Worm (Caenorhabditis elegans) whole organism, L4 larva: ENCODE results near the gene T03G6.1.

ENCODE experiments used
- F10B5.3 ChIP-seq: sonication (generic microtip); optimal IDR thresholded peaks from 2 replicates; lab custom pipeline; 2016; ENCODE audit warnings: mild to moderate bottlenecking, missing genetic modification characterization, missing compliant biosample characterization
- F44E2.7 ChIP-seq: fragments of 200-800 bp; sonication (Bioruptor generic); IDR thresholded peaks from 2 replicates; pipeline ENCODE4 v2.1.2; 2022; ENCODE audit warnings: missing genetic modification characterization, missing compliant biosample characterization
- T20F7.1 ChIP-seq: fragments of 200-800 bp; sonication (Bioruptor generic); optimal IDR thresholded peaks from 2 replicates; lab custom pipeline; 2018; ENCODE audit warnings: mild to moderate bottlenecking, missing genetic modification characterization, missing compliant biosample characterization
- T26A8.4 ChIP-seq: fragments of 200-800 bp; sonication (Bioruptor generic); IDR thresholded peaks from 2 replicates; pipeline ENCODE4 v1.3.6; 2022; ENCODE audit warnings: missing genetic modification characterization, missing compliant biosample characterization
- ZK337.2 ChIP-seq: fragments of 200-800 bp; sonication (Bioruptor generic); IDR thresholded peaks from 2 replicates; pipeline ENCODE4 v1.3.6; 2022; ENCODE audit warnings: missing genetic modification reagents, missing genetic modification characterization, missing compliant biosample characterization
- ZK546.5 ChIP-seq, 2 experiments: sonication (generic microtip); optimal IDR thresholded peaks; 2 replicates each; lab custom pipeline; 2017; ENCODE audit warnings: missing biosample characterization in 2 of 2, missing genetic modification characterization in 2 of 2
- aha-1 ChIP-seq: fragments of 150-350 bp; peaks from one replicate; lab custom pipeline; 2014; ENCODE audit warnings: missing biosample characterization, missing genetic modification characterization
- arid-1 ChIP-seq: fragments of 200-800 bp; sonication (Bioruptor generic); conservative IDR thresholded peaks from 2 replicates; pipeline ENCODE4 v1.3.6; 2022; ENCODE audit warnings: missing genetic modification reagents, missing genetic modification characterization, missing compliant biosample characterization
- ceh-20 ChIP-seq: fragments of 200-800 bp; sonication (Bioruptor generic); IDR thresholded peaks from 2 replicates; pipeline ENCODE4 v1.3.6; 2022; ENCODE audit warnings: missing genetic modification reagents, missing genetic modification characterization, missing compliant biosample characterization
- ces-1 ChIP-seq: fragments of 150-350 bp; sonication (generic microtip); optimal IDR thresholded peaks from 4 replicates; lab custom pipeline; 2014; ENCODE audit warnings: missing biosample characterization, missing genetic modification reagents, missing genetic modification characterization
- daf-16 ChIP-seq, 3 experiments: sonication (generic microtip); optimal IDR thresholded peaks; 2 replicates each; lab custom pipeline; 2016 to 2017; ENCODE audit warnings: missing genetic modification characterization in 3 of 3, missing genetic modification reagents in 3 of 3, mild to moderate bottlenecking in 2 of 3, missing compliant biosample characterization in 2 of 3, missing biosample characterization in 1 of 3, moderate library complexity in 1 of 3
- daf-8 ChIP-seq: fragments of 200-800 bp; sonication (Bioruptor generic); IDR thresholded peaks from 2 replicates; pipeline ENCODE4 v1.3.6; 2022; ENCODE audit warnings: missing genetic modification characterization, missing compliant biosample characterization
- dmd-8 ChIP-seq: fragments of 200-800 bp; sonication (Bioruptor generic); IDR thresholded peaks from 2 replicates; pipeline ENCODE4 v1.3.6; 2022; ENCODE audit warnings: missing genetic modification characterization, missing compliant biosample characterization
- dmd-9 ChIP-seq: fragments of 200-800 bp; sonication (Bioruptor generic); IDR thresholded peaks from 2 replicates; pipeline ENCODE4 v1.3.6; 2022; ENCODE audit warnings: missing genetic modification reagents, missing genetic modification characterization, missing compliant biosample characterization
- dpl-1 ChIP-seq: fragments of 150-350 bp; optimal IDR thresholded peaks from 2 replicates; lab custom pipeline; 2014; ENCODE audit warnings: missing biosample characterization, missing genetic modification reagents, missing genetic modification characterization
- egl-27 ChIP-seq: sonication (generic microtip); optimal IDR thresholded peaks from 3 replicates; lab custom pipeline; 2017; ENCODE audit warnings: missing biosample characterization, missing genetic modification reagents, missing genetic modification characterization
- fkh-10 ChIP-seq: fragments of 150-350 bp; optimal IDR thresholded peaks from 2 replicates; lab custom pipeline; 2014; ENCODE audit warnings: missing biosample characterization, missing genetic modification reagents, missing genetic modification characterization
- hif-1 ChIP-seq, 2 experiments: sonication (generic microtip); optimal IDR thresholded peaks; 2 replicates each; lab custom pipeline; 2016 to 2017; ENCODE audit warnings: missing compliant biosample characterization in 2 of 2, missing genetic modification characterization in 2 of 2, missing genetic modification reagents in 2 of 2, missing genotype in 2 of 2, mild to moderate bottlenecking in 1 of 2
- hlh-11 ChIP-seq: fragments of 200-800 bp; sonication (Bioruptor generic); optimal IDR thresholded peaks from 2 replicates; lab custom pipeline; 2018; ENCODE audit warnings: mild to moderate bottlenecking, missing genetic modification characterization, missing compliant biosample characterization
- hlh-30 ChIP-seq: sonication (generic microtip); optimal IDR thresholded peaks from 2 replicates; lab custom pipeline; 2017; ENCODE audit warnings: antibody characterized with exemption, mild to moderate bottlenecking, missing genetic modification characterization, missing compliant biosample characterization; ENCODE audit not compliant: insufficient read depth
- jun-1 ChIP-seq: fragments of 150-350 bp; optimal IDR thresholded peaks from 2 replicates; lab custom pipeline; 2014; ENCODE audit warnings: missing biosample characterization, missing genetic modification reagents, missing genetic modification characterization
- lim-7 ChIP-seq: fragments of 200-800 bp; sonication (Bioruptor generic); IDR thresholded peaks from 2 replicates; pipeline ENCODE4 v1.3.6; 2022; ENCODE audit warnings: missing genetic modification characterization, missing compliant biosample characterization
- lsy-2 ChIP-seq, 2 experiments: fragments of 150-350 bp in 1 of 2; sonication (generic microtip) in 1 of 2; optimal IDR thresholded peaks; 2 replicates each; lab custom pipeline; 2014 to 2017; ENCODE audit warnings: missing biosample characterization in 2 of 2, missing genetic modification characterization in 2 of 2
- madf-5 ChIP-seq, 2 experiments: fragments of 200-800 bp; sonication (Bioruptor generic); IDR thresholded peaks; 2 replicates each; pipeline ENCODE4 v1.3.6; 2022; ENCODE audit warnings: missing compliant biosample characterization in 2 of 2, missing genetic modification characterization in 2 of 2
- mdt-29 ChIP-seq: fragments of 200-800 bp; sonication (Bioruptor generic); IDR thresholded peaks from 2 replicates; pipeline ENCODE4 v1.3.6; 2022; ENCODE audit warnings: missing genetic modification reagents, missing genetic modification characterization, missing compliant biosample characterization
- mxl-2 ChIP-seq: fragments of 200-800 bp; sonication (Bioruptor generic); conservative IDR thresholded peaks from 2 replicates; pipeline ENCODE4 v1.3.6; 2022; ENCODE audit warnings: missing genetic modification reagents, missing genetic modification characterization, missing compliant biosample characterization
- nhr-10 ChIP-seq: fragments of 150-350 bp; optimal IDR thresholded peaks from 2 replicates; lab custom pipeline; 2014; ENCODE audit warnings: missing biosample characterization, missing genetic modification characterization
- nhr-102 ChIP-seq: sonication (generic microtip); optimal IDR thresholded peaks from 2 replicates; lab custom pipeline; 2016; ENCODE audit warnings: mild to moderate bottlenecking, missing genetic modification characterization, moderate library complexity, missing compliant biosample characterization
- nhr-11 ChIP-seq: fragments of 150-350 bp; optimal IDR thresholded peaks from 2 replicates; lab custom pipeline; 2014; ENCODE audit warnings: missing biosample characterization, missing genetic modification characterization
- nhr-111 ChIP-seq: fragments of 200-800 bp; sonication (Bioruptor generic); optimal IDR thresholded peaks from 2 replicates; lab custom pipeline; 2018; ENCODE audit warnings: mild to moderate bottlenecking, missing genetic modification characterization, missing compliant biosample characterization
- nhr-237 ChIP-seq: sonication (generic microtip); optimal IDR thresholded peaks from 2 replicates; lab custom pipeline; 2017; ENCODE audit warnings: missing biosample characterization, missing genetic modification characterization
- nhr-77 ChIP-seq: fragments of 150-350 bp; optimal IDR thresholded peaks from 2 replicates; lab custom pipeline; 2014; ENCODE audit warnings: missing biosample characterization, missing genetic modification characterization
- pha-4 ChIP-seq, 2 experiments: fragments of 150-350 bp in 1 of 2; fragments of 200-800 bp in 1 of 2; sonication (Bioruptor generic) in 1 of 2; IDR thresholded peaks in 1 of 2; optimal IDR thresholded peaks in 1 of 2; 2 replicates each; pipeline versions ENCODE4 v1.3.6 to Lab custom; 2014 to 2022; ENCODE audit warnings: missing genetic modification characterization in 2 of 2, missing genetic modification reagents in 2 of 2, missing biosample characterization in 1 of 2, missing compliant biosample characterization in 1 of 2
- saeg-2 ChIP-seq: fragments of 200-800 bp; sonication (Bioruptor generic); IDR thresholded peaks from 2 replicates; pipeline ENCODE4 v1.3.6; 2022; ENCODE audit warnings: missing genetic modification reagents, missing genetic modification characterization, missing compliant biosample characterization
- set-16 ChIP-seq: fragments of 200-800 bp; sonication (Bioruptor generic); IDR thresholded peaks from 2 replicates; pipeline ENCODE4 v1.3.6; 2022; ENCODE audit warnings: missing genetic modification reagents, missing genetic modification characterization, missing compliant biosample characterization
- spr-1 ChIP-seq: sonication (generic microtip); optimal IDR thresholded peaks from 2 replicates; lab custom pipeline; 2016; ENCODE audit warnings: mild to moderate bottlenecking, missing genetic modification characterization, missing compliant biosample characterization
- tag-97 ChIP-seq: fragments of 200-800 bp; sonication (Bioruptor generic); IDR thresholded peaks from 2 replicates; pipeline ENCODE4 v1.3.6; 2022; ENCODE audit warnings: missing genetic modification characterization, missing compliant biosample characterization
- zag-1 ChIP-seq: fragments of 150-350 bp; optimal IDR thresholded peaks from 2 replicates; lab custom pipeline; 2014; ENCODE audit warnings: missing biosample characterization, missing genetic modification characterization
- zfp-3 ChIP-seq: fragments of 200-800 bp; sonication (Bioruptor generic); conservative IDR thresholded peaks from 2 replicates; pipeline ENCODE4 v1.3.6; 2022; ENCODE audit warnings: missing genetic modification reagents, missing genetic modification characterization, missing compliant biosample characterization

Gene T03G6.1

ce11 chrX:2595027-2595756 is 12.8 kb upstream of the T03G6.1 start:
- TF ChIP-seq egl-27 (tag; lab: Kevin White, UChicago), result no peak
- TF ChIP-seq F10B5.3 (tag; lab: Kevin White, UChicago), result no peak
- TF ChIP-seq nhr-11, result peak; percentile 31
- no peak for TF ChIP-seq set-16 (GFP tag; lab: Robert Waterston, UW)
- TF ChIP-seq nhr-77 (tag; lab: Kevin White, UChicago), result no peak
- TF ChIP-seq tag-97, result no peak
- no peak for TF ChIP-seq dmd-9 (GFP tag; lab: Robert Waterston, UW)
- TF ChIP-seq pha-4 (GFP tag; IDR thresholded peaks at IDR 0.05; lab: Robert Waterston, UW), result no peak
- TF ChIP-seq pha-4 (tag; optimal IDR thresholded peaks at IDR 0.05; lab: Kevin White, UChicago), result no peak
- no peak for TF ChIP-seq F44E2.7 (GFP tag; lab: Robert Waterston, UW)
- TF ChIP-seq ZK546.5 (tag; optimal IDR thresholded peaks at IDR 0.05; lab: Kevin White, UChicago), result no peak
- TF ChIP-seq ceh-20 (GFP tag; lab: Robert Waterston, UW), result peak; percentile 71
- peak; percentile 39 for TF ChIP-seq hlh-30 (tag; lab: Kevin White, UChicago)
- TF ChIP-seq spr-1 (tag; lab: Kevin White, UChicago), result no peak
- TF ChIP-seq ces-1 (GFP tag; lab: Kevin White, UChicago), result no peak
- TF ChIP-seq saeg-2 (GFP tag; lab: Robert Waterston, UW), result no peak
- peak in 1 of 2 experiments; percentile 7 for TF ChIP-seq hif-1 (tag; optimal IDR thresholded peaks at IDR 0.05; lab: Kevin White, UChicago)
- TF ChIP-seq madf-5 (GFP tag; IDR thresholded peaks at IDR 0.05; lab: Robert Waterston, UW), result no peak
- TF ChIP-seq lsy-2 (tag; optimal IDR thresholded peaks at IDR 0.05; lab: Kevin White, UChicago), result peak in 1 of 2 experiments; percentile 43
- TF ChIP-seq fkh-10 (GFP tag; lab: Kevin White, UChicago), result peak; percentile 14
- peak; percentile 63 for TF ChIP-seq hlh-11 (tag; lab: Kevin White, UChicago)
- no peak for TF ChIP-seq zag-1
- no peak for TF ChIP-seq nhr-10 (tag; lab: Kevin White, UChicago)
- no peak for TF ChIP-seq T26A8.4
- TF ChIP-seq jun-1, result no peak
- no peak for TF ChIP-seq aha-1 (tag; lab: Kevin White, UChicago)
- TF ChIP-seq lim-7 (GFP tag; lab: Robert Waterston, UW), result no peak
- TF ChIP-seq arid-1 (GFP tag; lab: Robert Waterston, UW), result no peak
- TF ChIP-seq ZK337.2, result no peak
- TF ChIP-seq daf-16 (GFP tag; optimal IDR thresholded peaks at IDR 0.05; lab: Kevin White, UChicago), result peak in 1 of 2 experiments; percentile 43
- no peak for TF ChIP-seq daf-16 (tag; optimal IDR thresholded peaks at IDR 0.05; lab: Kevin White, UChicago)
- no peak for TF ChIP-seq T20F7.1 (GFP tag; lab: Kevin White, UChicago)
- TF ChIP-seq zfp-3 (GFP tag; lab: Robert Waterston, UW), result no peak

- TF ChIP-seq dmd-8 (no peak), mdt-29 (GFP tag; lab: Robert Waterston, UW) (no peak), nhr-237 (no peak), ces-1 (GFP tag; lab: Kevin White, UChicago) (no peak), nhr-102 (tag; lab: Kevin White, UChicago) (no peak), mxl-2 (no peak), daf-8 (GFP tag; lab: Robert Waterston, UW) (no peak), F10B5.3 (tag; lab: Kevin White, UChicago) (no peak), dpl-1 (GFP tag; lab: Kevin White, UChicago) (no peak), nhr-111 (GFP tag; lab: Kevin White, UChicago) (no peak)
Observed at ce11 chrX:2595757-2596059, 12.3 kb upstream of the T03G6.1 start.
